Worm (Caenorhabditis elegans) whole organism, early embryonic: ENCODE measurements around the gene sdc-1.

Experiments
- B0310.2 ChIP-seq: sonication (generic microtip); optimal IDR thresholded peaks from 2 replicates; lab custom pipeline; 2016; ENCODE audit warnings: mild to moderate bottlenecking, missing genetic modification characterization, missing compliant biosample characterization
- F13C5.2 ChIP-seq: sonication (generic microtip); optimal IDR thresholded peaks from 2 replicates; lab custom pipeline; 2017; ENCODE audit warnings: mild to moderate bottlenecking, missing genetic modification characterization, inconsistent platforms, missing compliant biosample characterization
- aly-1 ChIP-seq: sonication (generic microtip); optimal IDR thresholded peaks from 2 replicates; lab custom pipeline; 2016; ENCODE audit warnings: missing genetic modification characterization, missing compliant biosample characterization
- ama-1 ChIP-seq: fragments of 150-350 bp; optimal IDR thresholded peaks from 2 replicates; lab custom pipeline; 2014
- ceh-13 ChIP-seq: fragments of 200-800 bp; sonication (Bioruptor generic); optimal IDR thresholded peaks from 2 replicates; lab custom pipeline; 2018; ENCODE audit warnings: mild to moderate bottlenecking, missing genetic modification characterization, missing compliant biosample characterization
- ceh-36 ChIP-seq: sonication (generic microtip); optimal IDR thresholded peaks from 2 replicates; lab custom pipeline; 2016; ENCODE audit warnings: missing genetic modification characterization, inconsistent platforms, missing compliant biosample characterization
- ets-7 ChIP-seq: sonication (generic microtip); optimal IDR thresholded peaks from 2 replicates; lab custom pipeline; 2016; ENCODE audit warnings: missing genotype, missing genetic modification characterization, missing compliant biosample characterization
- flt-1 ChIP-seq: fragments of 200-800 bp; sonication (Bioruptor generic); IDR thresholded peaks from 2 replicates; pipeline ENCODE4 v1.3.6; 2022; ENCODE audit warnings: missing genetic modification characterization, missing compliant biosample characterization
- hmbx-1 ChIP-seq: sonication (generic microtip); optimal IDR thresholded peaks from 2 replicates; lab custom pipeline; 2016; ENCODE audit warnings: mild to moderate bottlenecking, missing genetic modification characterization, missing compliant biosample characterization
- hmg-4 ChIP-seq: fragments of 200-800 bp; sonication (Bioruptor generic); optimal IDR thresholded peaks from 2 replicates; lab custom pipeline; 2018; ENCODE audit warnings: mild to moderate bottlenecking, missing genetic modification characterization, missing compliant biosample characterization
- hnd-1 ChIP-seq: sonication (generic microtip); optimal IDR thresholded peaks from 2 replicates; lab custom pipeline; 2016; ENCODE audit warnings: missing genetic modification characterization, missing compliant biosample characterization
- pes-1 ChIP-seq: fragments of 200-800 bp; sonication (Bioruptor generic); IDR thresholded peaks from 2 replicates; pipeline ENCODE4 v1.3.6; 2022; ENCODE audit warnings: missing genetic modification reagents, missing genetic modification characterization, missing compliant biosample characterization
- scrt-1 ChIP-seq: fragments of 200-800 bp; sonication (Bioruptor generic); IDR thresholded peaks from 2 replicates; pipeline ENCODE4 v1.3.6; 2022; ENCODE audit warnings: missing genetic modification characterization, missing compliant biosample characterization
- sea-1 ChIP-seq: fragments of 200-800 bp; sonication (Bioruptor generic); conservative IDR thresholded peaks from 2 replicates; pipeline ENCODE4 v1.3.6; 2022; ENCODE audit warnings: missing genetic modification characterization, missing compliant biosample characterization
- tbx-11 ChIP-seq: fragments of 200-800 bp; sonication (Bioruptor generic); IDR thresholded peaks from 2 replicates; pipeline ENCODE4 v1.3.6; 2022; ENCODE audit warnings: missing genetic modification characterization, missing compliant biosample characterization
- tbx-37 ChIP-seq: fragments of 200-800 bp; sonication (Bioruptor generic); conservative IDR thresholded peaks from 2 replicates; pipeline ENCODE4 v1.3.6; 2022; ENCODE audit warnings: missing genetic modification reagents, missing genetic modification characterization, missing compliant biosample characterization
- tra-4 ChIP-seq: sonication (generic microtip); optimal IDR thresholded peaks from 2 replicates; lab custom pipeline; 2017; ENCODE audit warnings: missing genetic modification characterization, missing compliant biosample characterization

The sdc-1 gene

ce11 chrX:16285151-16285550 lies 9.6 kb downstream of the sdc-1 start:
- TF ChIP-seq tbx-37 (no peak), B0310.2 (tag; lab: Kevin White, UChicago) (no peak), flt-1 (GFP tag; lab: Robert Waterston, UW) (no peak), sea-1 (GFP tag; lab: Robert Waterston, UW) (no peak), hmg-4 (GFP tag; lab: Kevin White, UChicago) (no peak), hnd-1 (no peak), ets-7 (tag; lab: Kevin White, UChicago) (no peak), tra-4 (tag; lab: Kevin White, UChicago) (no peak), tbx-11 (no peak), ceh-36 (tag; lab: Kevin White, UChicago) (no peak), F13C5.2 (tag; lab: Kevin White, UChicago) (no peak), hmbx-1 (tag; lab: Kevin White, UChicago) (no peak), scrt-1 (GFP tag; lab: Robert Waterston, UW) (no peak), aly-1 (tag; lab: Kevin White, UChicago) (no peak), ceh-13 (GFP tag; lab: Kevin White, UChicago) (no peak), ama-1 (lab: Kevin White, UChicago) (no peak)

ce11 chrX:16289635-16290034 lies 14.1 kb downstream of the sdc-1 start:
- TF ChIP-seq tbx-37 = no peak
- no peak for TF ChIP-seq ceh-13 (GFP tag; lab: Kevin White, UChicago)
- no peak for TF ChIP-seq aly-1 (tag; lab: Kevin White, UChicago)
- TF ChIP-seq pes-1 (GFP tag; lab: Robert Waterston, UW) = no peak
- no peak for TF ChIP-seq hnd-1

DNA sequence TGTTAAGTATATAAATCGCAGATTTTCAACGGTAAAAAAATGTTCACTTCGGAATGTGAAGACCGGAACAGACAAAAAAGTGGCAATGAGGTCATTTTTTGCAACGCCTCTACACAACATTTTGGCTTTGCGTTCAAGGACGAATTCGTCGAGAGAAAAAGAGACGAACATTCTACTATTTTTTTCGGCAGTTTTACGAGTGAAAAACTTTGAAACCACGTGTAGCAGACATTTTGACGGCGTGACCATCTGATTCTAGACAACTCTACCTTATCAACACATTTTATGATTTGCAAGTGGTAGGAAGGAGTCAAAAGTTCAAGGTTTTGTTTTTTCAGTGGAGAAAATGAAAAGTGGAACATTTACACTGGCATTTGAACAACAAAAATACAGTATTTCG lies 15.0 kb downstream of the sdc-1 start:
- TF ChIP-seq sea-1 (GFP tag; lab: Robert Waterston, UW) (no peak), ets-7 (tag; lab: Kevin White, UChicago) (no peak), pes-1 (GFP tag; lab: Robert Waterston, UW) (no peak), hmbx-1 (tag; lab: Kevin White, UChicago) (no peak), ama-1 (lab: Kevin White, UChicago) (no peak), ceh-13 (GFP tag; lab: Kevin White, UChicago) (no peak), tra-4 (tag; lab: Kevin White, UChicago) (no peak), flt-1 (GFP tag; lab: Robert Waterston, UW) (no peak), F13C5.2 (tag; lab: Kevin White, UChicago) (no peak)

DNA sequence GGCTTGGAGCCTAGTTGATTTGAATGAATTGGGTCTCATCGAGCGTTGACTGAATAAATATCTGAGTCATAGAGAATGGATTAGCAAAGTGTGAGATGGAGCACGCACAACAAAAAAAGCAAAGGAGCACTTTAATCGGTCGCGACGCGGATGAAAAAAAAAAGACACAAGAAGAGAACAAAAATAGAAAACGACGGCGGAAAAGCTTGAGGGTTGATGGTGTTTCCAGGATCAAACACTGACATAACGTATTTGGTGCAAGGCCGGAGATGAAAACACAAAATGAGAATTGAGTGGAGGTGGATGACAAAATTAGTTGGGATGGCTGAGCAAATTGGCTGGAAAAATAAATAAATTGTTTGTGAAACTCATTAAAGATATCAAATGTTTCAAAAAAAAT lies 17.4 kb downstream of the sdc-1 start, which contains the start of gene F52E10.4:
F52E10.4 (minus strand) TSS at position 101 of the 400 bp plus-strand sequence.
- TF ChIP-seq tra-4 (tag; lab: Kevin White, UChicago) = no peak
- TF ChIP-seq ceh-36 (tag; lab: Kevin White, UChicago) = no peak
- TF ChIP-seq aly-1 (tag; lab: Kevin White, UChicago) = no peak
- TF ChIP-seq ceh-13 (GFP tag; lab: Kevin White, UChicago) = no peak
- TF ChIP-seq ets-7 (tag; lab: Kevin White, UChicago) = no peak
- TF ChIP-seq hmg-4 (GFP tag; lab: Kevin White, UChicago) = no peak
- no peak for TF ChIP-seq F13C5.2 (tag; lab: Kevin White, UChicago)
- TF ChIP-seq tbx-11 = no peak

ce11 chrX:16297123-16297522 lies 21.6 kb downstream of the sdc-1 start:
- TF ChIP-seq pes-1 (GFP tag; lab: Robert Waterston, UW) (no peak), ama-1 (lab: Kevin White, UChicago) (no peak), flt-1 (GFP tag; lab: Robert Waterston, UW) (no peak), ceh-13 (GFP tag; lab: Kevin White, UChicago) (no peak), hmbx-1 (tag; lab: Kevin White, UChicago) (no peak), aly-1 (tag; lab: Kevin White, UChicago) (no peak), B0310.2 (tag; lab: Kevin White, UChicago) (no peak), ceh-36 (tag; lab: Kevin White, UChicago) (no peak), ets-7 (tag; lab: Kevin White, UChicago) (no peak), scrt-1 (GFP tag; lab: Robert Waterston, UW) (no peak), hnd-1 (no peak), hmg-4 (GFP tag; lab: Kevin White, UChicago) (no peak), sea-1 (GFP tag; lab: Robert Waterston, UW) (no peak), tra-4 (tag; lab: Kevin White, UChicago) (no peak), F13C5.2 (tag; lab: Kevin White, UChicago) (no peak), tbx-11 (no peak), tbx-37 (no peak)

- TF ChIP-seq pes-1 (GFP tag; lab: Robert Waterston, UW) (peak; percentile 67), ceh-36 (tag; lab: Kevin White, UChicago) (no peak), F13C5.2 (tag; lab: Kevin White, UChicago) (peak; percentile 60), sea-1 (GFP tag; lab: Robert Waterston, UW) (no peak), tbx-11 (peak; percentile 33; the same call in 1 of the 2 replicates), ama-1 (lab: Kevin White, UChicago) (no peak), hnd-1 (no peak), tbx-37 (0 out of 2 replicates have a peak, but pooled peaks have one; percentile 40), scrt-1 (GFP tag; lab: Robert Waterston, UW) (0 out of 2 replicates have a peak, but pooled peaks have one; percentile 57)
Observed at ce11 chrX:16298173-16298572, 22.6 kb downstream of the sdc-1 start.

ce11 chrX:16299217-16299616 lies 23.7 kb downstream of the sdc-1 start:
- TF ChIP-seq tbx-37 (0 out of 2 replicates have a peak, but pooled peaks have one; percentile 21), sea-1 (GFP tag; lab: Robert Waterston, UW) (0 out of 2 replicates have a peak, but pooled peaks have one; percentile 14), scrt-1 (GFP tag; lab: Robert Waterston, UW) (peak; percentile 52; the same call in 1 of the 2 replicates), pes-1 (GFP tag; lab: Robert Waterston, UW) (peak; percentile 46; the same call in 1 of the 2 replicates)
